Worm (Caenorhabditis elegans) whole organism, L1 larva: ENCODE data around the gene C12D5.4.

ENCODE experiments used
- egl-27 ChIP-seq, 2 experiments: fragments of 150-350 bp in 1 of 2; sonication (generic microtip); optimal IDR thresholded peaks; 3 replicates each; lab custom pipeline; 2017 to 2018; ENCODE audit warnings: missing biosample characterization in 2 of 2, missing genetic modification characterization in 2 of 2, missing genetic modification reagents in 2 of 2
- elt-3 ChIP-seq, 6 experiments: fragments of 150-350 bp in 1 of 6; sonication (generic microtip); optimal IDR thresholded peaks; 2 replicates each; lab custom pipeline; 2017 to 2018; ENCODE audit warnings: missing biosample characterization in 6 of 6, missing genetic modification characterization in 6 of 6, inconsistent platforms in 1 of 6
- fkh-10 ChIP-seq: sonication (generic microtip); optimal IDR thresholded peaks from 2 replicates; lab custom pipeline; 2017; ENCODE audit warnings: missing biosample characterization, missing genetic modification reagents, missing genetic modification characterization
- nhr-11 ChIP-seq: fragments of 150-350 bp; optimal IDR thresholded peaks from 2 replicates; lab custom pipeline; 2014; ENCODE audit warnings: missing biosample characterization, missing genetic modification characterization
- nhr-71 ChIP-seq: sonication (generic microtip); optimal IDR thresholded peaks from 2 replicates; lab custom pipeline; 2016; ENCODE audit warnings: mild to moderate bottlenecking, missing genetic modification characterization, moderate library complexity, missing compliant biosample characterization
- nhr-84 ChIP-seq: sonication (generic microtip); optimal IDR thresholded peaks from 2 replicates; lab custom pipeline; 2017; ENCODE audit warnings: missing biosample characterization, missing genetic modification characterization
- unc-62 ChIP-seq: fragments of 150-350 bp; optimal IDR thresholded peaks from 2 replicates; lab custom pipeline; 2014; ENCODE audit warnings: missing biosample characterization, missing genetic modification reagents, missing genetic modification characterization
- zag-1 ChIP-seq: fragments of 150-350 bp; optimal IDR thresholded peaks from 2 replicates; lab custom pipeline; 2014; ENCODE audit warnings: missing biosample characterization, missing genetic modification characterization

- TF ChIP-seq nhr-11 (tag; lab: Kevin White, UChicago) (no peak), nhr-84 (tag; lab: Kevin White, UChicago) (no peak), egl-27 (tag; optimal IDR thresholded peaks at IDR 0.05; lab: Kevin White, UChicago) (no peak), nhr-71 (tag; lab: Kevin White, UChicago) (no peak), unc-62 (GFP tag; lab: Kevin White, UChicago) (no peak), elt-3 (tag; optimal IDR thresholded peaks at IDR 0.05; lab: Kevin White, UChicago) (no peak), fkh-10 (GFP tag; lab: Kevin White, UChicago) (no peak), zag-1 (tag; lab: Kevin White, UChicago) (no peak)
These were observed 34.6 kb upstream of the C12D5.4 start, which contains the start of gene clec-45 for ce11 chrV:7637801-7638200.
